Worm (Caenorhabditis elegans) whole organism, mixed stage, embryonic: Measurements from ENCODE around the gene C10C5.7.

Experiments
- M03D4.4 ChIP-seq: sonication (generic microtip); optimal IDR thresholded peaks from 2 replicates; lab custom pipeline; 2017; ENCODE audit warnings: mild to moderate bottlenecking, missing genetic modification characterization, missing compliant biosample characterization
- bed-3 ChIP-seq: fragments of 200-800 bp; sonication (Bioruptor generic); optimal IDR thresholded peaks from 3 replicates; lab custom pipeline; 2018; ENCODE audit warnings: mild to moderate bottlenecking, missing genetic modification characterization, moderate library complexity, missing compliant biosample characterization
- ceh-39 ChIP-seq: fragments of 150-350 bp; optimal IDR thresholded peaks from 2 replicates; lab custom pipeline; 2014; ENCODE audit warnings: missing biosample characterization, missing genetic modification characterization
- ceh-43 ChIP-seq: fragments of 200-800 bp; sonication (Bioruptor generic); optimal IDR thresholded peaks from 2 replicates; lab custom pipeline; 2018; ENCODE audit warnings: mild to moderate bottlenecking, missing genetic modification characterization, moderate library complexity, missing compliant biosample characterization
- ceh-83 ChIP-seq: fragments of 200-800 bp; sonication (Bioruptor generic); optimal IDR thresholded peaks from 2 replicates; lab custom pipeline; 2018; ENCODE audit warnings: mild to moderate bottlenecking, missing genetic modification characterization, missing compliant biosample characterization
- ces-1 ChIP-seq: fragments of 150-350 bp; optimal IDR thresholded peaks from 2 replicates; lab custom pipeline; 2014; ENCODE audit warnings: missing biosample characterization, missing genetic modification reagents, missing genetic modification characterization
- cnd-1 ChIP-seq: fragments of 200-800 bp; sonication (Bioruptor generic); optimal IDR thresholded peaks from 2 replicates; lab custom pipeline; 2018; ENCODE audit warnings: mild to moderate bottlenecking, missing genetic modification characterization, missing compliant biosample characterization
- drap-1 ChIP-seq: fragments of 200-800 bp; sonication (Bioruptor generic); optimal IDR thresholded peaks from 3 replicates; lab custom pipeline; 2018; ENCODE audit warnings: mild to moderate bottlenecking, missing genetic modification characterization, missing compliant biosample characterization
- elt-1 ChIP-seq: sonication (generic microtip); optimal IDR thresholded peaks from 2 replicates; lab custom pipeline; 2017; ENCODE audit warnings: missing genetic modification characterization, mild to moderate bottlenecking, missing compliant biosample characterization, antibody characterized with exemption, moderate library complexity, borderline replicate concordance; ENCODE audit not compliant: insufficient read depth
- elt-3 ChIP-seq: fragments of 150-350 bp; optimal IDR thresholded peaks from 2 replicates; lab custom pipeline; 2014; ENCODE audit warnings: missing biosample characterization, missing genetic modification characterization
- flh-1 ChIP-seq: fragments of 200-800 bp; sonication (Bioruptor generic); optimal IDR thresholded peaks from 2 replicates; lab custom pipeline; 2018; ENCODE audit warnings: mild to moderate bottlenecking, missing genetic modification characterization, moderate library complexity, missing compliant biosample characterization
- ham-2 ChIP-seq: fragments of 200-800 bp; sonication (Bioruptor generic); optimal IDR thresholded peaks from 2 replicates; lab custom pipeline; 2018; ENCODE audit warnings: mild to moderate bottlenecking, missing genetic modification characterization, missing compliant biosample characterization
- hlh-1 ChIP-seq: fragments of 150-350 bp; optimal IDR thresholded peaks from 2 replicates; lab custom pipeline; 2014; ENCODE audit warnings: missing biosample characterization, missing genetic modification reagents, missing genetic modification characterization
- lin-13 ChIP-seq: fragments of 150-350 bp; optimal IDR thresholded peaks from 2 replicates; lab custom pipeline; 2014; ENCODE audit warnings: missing biosample characterization, missing genetic modification characterization
- lin-32 ChIP-seq: fragments of 200-800 bp; sonication (Bioruptor generic); optimal IDR thresholded peaks from 2 replicates; lab custom pipeline; 2018; ENCODE audit warnings: mild to moderate bottlenecking, missing genetic modification characterization, missing compliant biosample characterization
- lsy-2 ChIP-seq: fragments of 150-350 bp; optimal IDR thresholded peaks from 2 replicates; lab custom pipeline; 2014; ENCODE audit warnings: missing biosample characterization, missing genetic modification characterization
- mab-5 ChIP-seq: fragments of 150-350 bp; optimal IDR thresholded peaks from 2 replicates; lab custom pipeline; 2014; ENCODE audit warnings: missing biosample characterization, missing genetic modification characterization
- mep-1 ChIP-seq: fragments of 150-350 bp; optimal IDR thresholded peaks from 2 replicates; lab custom pipeline; 2017; ENCODE audit warnings: missing biosample characterization, missing genetic modification reagents, missing genetic modification characterization, inconsistent platforms
- mls-2 ChIP-seq: sonication (generic microtip); optimal IDR thresholded peaks from 2 replicates; lab custom pipeline; 2016; ENCODE audit warnings: mild to moderate bottlenecking, missing genetic modification characterization, moderate library complexity, missing compliant biosample characterization
- nhr-12 ChIP-seq: fragments of 150-350 bp; optimal IDR thresholded peaks from 2 replicates; lab custom pipeline; 2014; ENCODE audit warnings: missing biosample characterization, missing genetic modification characterization
- nhr-237 ChIP-seq: fragments of 150-350 bp; optimal IDR thresholded peaks from 2 replicates; lab custom pipeline; 2014; ENCODE audit warnings: missing biosample characterization, missing genetic modification characterization
- nhr-28 ChIP-seq: fragments of 150-350 bp; optimal IDR thresholded peaks from 2 replicates; lab custom pipeline; 2014; ENCODE audit warnings: missing biosample characterization, missing genetic modification characterization
- nhr-76 ChIP-seq: sonication (generic microtip); optimal IDR thresholded peaks from 2 replicates; lab custom pipeline; 2017; ENCODE audit warnings: missing biosample characterization, missing genetic modification characterization
- sem-2 ChIP-seq: fragments of 200-800 bp; sonication (Bioruptor generic); optimal IDR thresholded peaks from 2 replicates; lab custom pipeline; 2018; ENCODE audit warnings: mild to moderate bottlenecking, missing genetic modification characterization, missing compliant biosample characterization
- snpc-4 ChIP-seq: fragments of 150-350 bp; optimal IDR thresholded peaks from 2 replicates; lab custom pipeline; 2014; ENCODE audit warnings: missing biosample characterization, missing genetic modification characterization
- unc-39 ChIP-seq: fragments of 150-350 bp; optimal IDR thresholded peaks from 2 replicates; lab custom pipeline; 2014; ENCODE audit warnings: missing biosample characterization, missing genetic modification characterization
- zip-8 ChIP-seq: fragments of 150-350 bp; optimal IDR thresholded peaks from 2 replicates; lab custom pipeline; 2014; ENCODE audit warnings: missing biosample characterization, missing genetic modification characterization
- ztf-11 ChIP-seq: fragments of 150-350 bp; optimal IDR thresholded peaks from 2 replicates; lab custom pipeline; 2014; ENCODE audit warnings: missing biosample characterization, missing genetic modification characterization

C10C5.7 gene

DNA sequence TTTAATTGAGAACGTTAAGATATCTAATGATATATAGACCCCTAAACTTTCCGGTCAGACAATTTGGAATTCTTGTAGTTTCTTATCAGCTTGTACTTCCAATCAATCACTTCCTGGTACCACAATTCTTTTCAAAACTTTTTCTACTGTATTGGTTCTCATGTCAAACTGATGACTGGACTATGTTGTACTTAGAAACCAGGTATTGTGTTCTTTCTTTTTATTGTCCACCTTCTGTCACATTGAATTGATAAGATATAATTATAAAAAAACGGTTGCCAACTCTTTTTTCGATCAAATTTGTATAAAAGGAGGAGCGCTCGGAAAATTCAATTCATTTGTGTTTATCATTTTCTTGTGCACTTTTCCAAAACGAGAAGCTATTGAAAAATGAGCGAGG is 6.7 kb upstream of the C10C5.7 start, which contains the start of gene C10C5.4:
Gene C10C5.4 (plus strand): TSS at position 281 of the 400 bp plus-strand sequence.
- TF ChIP-seq lin-32 (GFP tag; lab: Kevin White, UChicago) = no peak

DNA sequence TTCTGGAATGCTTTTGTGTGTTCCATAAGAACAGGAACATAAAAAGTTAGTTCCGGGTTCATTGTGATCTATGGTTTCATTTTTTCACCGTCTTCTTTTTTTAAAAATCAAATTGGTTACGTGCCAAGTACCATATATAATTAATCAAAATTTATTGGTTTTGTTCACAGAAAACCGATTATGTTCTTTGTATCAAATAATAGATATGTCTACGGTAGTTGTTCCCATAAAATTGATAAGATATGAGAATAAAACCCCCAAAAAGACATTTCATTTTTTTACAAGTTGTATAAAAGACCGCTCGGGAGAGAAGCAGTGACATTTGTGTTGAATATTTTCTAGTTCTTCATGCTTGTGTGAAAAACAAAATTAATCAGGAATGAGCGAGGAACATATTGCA is 3.8 kb upstream of the C10C5.7 start, which contains the start of gene C10C5.5:
Gene C10C5.5 (plus strand): TSS at position 301 of the 400 bp plus-strand sequence.
- TF ChIP-seq zip-8 (tag; lab: Kevin White, UChicago) = no peak
- no peak for TF ChIP-seq elt-3 (tag; lab: Kevin White, UChicago)
- no peak for TF ChIP-seq bed-3 (GFP tag; lab: Kevin White, UChicago)
- no peak for TF ChIP-seq mab-5 (tag; lab: Kevin White, UChicago)
- no peak for TF ChIP-seq M03D4.4
- TF ChIP-seq nhr-12 = no peak
- no peak for TF ChIP-seq flh-1 (GFP tag; lab: Kevin White, UChicago)
- TF ChIP-seq ceh-43 (GFP tag; lab: Kevin White, UChicago) = no peak
- no peak for TF ChIP-seq drap-1 (GFP tag; lab: Kevin White, UChicago)
- no peak for TF ChIP-seq ham-2

DNA sequence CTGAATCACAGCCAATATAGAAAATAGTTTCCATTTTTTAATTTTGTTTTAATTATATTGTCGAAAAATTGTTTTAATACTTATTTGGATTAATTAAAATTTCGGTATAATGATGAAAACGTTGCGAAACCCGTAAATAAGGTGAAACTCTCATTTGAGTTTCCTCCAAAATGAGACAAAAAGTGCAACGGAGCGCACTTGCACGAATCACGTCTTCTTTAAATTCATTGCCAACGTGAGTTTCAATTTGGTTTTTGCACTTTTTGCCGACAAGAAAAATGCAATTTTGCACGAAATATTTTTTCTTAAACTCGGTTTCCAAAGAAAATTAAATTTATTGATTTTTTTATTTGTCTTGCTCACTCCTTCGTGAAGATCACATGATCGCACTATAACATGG is 1.1 kb downstream of the C10C5.7 start, which contains the start of gene daf-15:
Gene daf-15 (plus strand): TSS at position 171 of the 400 bp plus-strand sequence.
- TF ChIP-seq zip-8 (tag; lab: Kevin White, UChicago) (no peak), lsy-2 (peak; percentile 14), mep-1 (peak; percentile 0)

DNA sequence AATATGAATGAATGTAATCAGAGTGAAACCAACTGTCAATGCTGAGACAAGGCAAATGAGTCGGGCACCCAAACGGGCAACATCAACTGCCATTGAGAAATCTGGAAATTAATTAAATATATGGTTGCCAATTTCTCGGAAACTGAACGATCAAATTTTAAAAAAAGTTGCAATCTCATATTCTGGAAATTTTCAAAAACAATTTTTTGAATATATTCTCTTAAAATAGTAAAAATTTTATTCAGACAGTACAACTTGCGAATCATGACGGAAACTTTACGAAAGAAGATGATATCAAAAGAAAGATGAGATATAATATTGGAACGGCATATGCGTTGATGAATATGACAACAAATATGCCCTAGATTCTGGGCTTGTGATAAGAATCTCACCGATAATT is 11.2 kb downstream of the C10C5.7 start, which contains the start of gene col-121:
Gene col-121 (minus strand): TSS at position 101 of the 400 bp plus-strand sequence.
- no peak for TF ChIP-seq ceh-43 (GFP tag; lab: Kevin White, UChicago)
- peak; percentile 37 for TF ChIP-seq elt-3 (tag; lab: Kevin White, UChicago)
- peak; percentile 87 for TF ChIP-seq elt-1 (tag; lab: Kevin White, UChicago)

DNA sequence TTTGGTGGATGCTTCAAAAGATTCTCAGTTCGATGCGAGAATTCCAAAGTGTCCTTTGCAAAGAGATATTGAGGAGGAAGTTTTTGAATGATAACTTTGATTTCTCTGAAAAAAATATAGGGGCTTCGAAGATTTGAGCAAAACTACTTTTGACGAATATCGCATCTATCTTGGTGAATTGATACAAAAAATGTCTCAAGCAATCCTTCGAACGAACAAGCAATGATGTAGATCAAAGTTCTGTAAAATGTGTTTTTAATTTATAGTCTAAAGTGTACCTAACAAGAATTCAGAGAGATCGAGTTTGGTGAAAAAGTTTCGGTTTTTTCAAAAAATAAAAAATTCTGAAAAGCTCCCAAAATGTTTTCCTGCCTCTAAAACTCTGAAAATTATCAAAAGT is 12.4 kb downstream of the C10C5.7 start, which contains the start of gene F56D5.3:
Gene F56D5.3 (plus strand): TSS at position 301 of the 400 bp plus-strand sequence.
- TF ChIP-seq nhr-28 (tag; lab: Kevin White, UChicago) = no peak
- TF ChIP-seq nhr-12 = no peak
- no peak for TF ChIP-seq drap-1 (GFP tag; lab: Kevin White, UChicago)
- no peak for TF ChIP-seq ceh-39 (tag; lab: Kevin White, UChicago)
- no peak for TF ChIP-seq bed-3 (GFP tag; lab: Kevin White, UChicago)
- TF ChIP-seq lsy-2 = no peak
- TF ChIP-seq sem-2 = no peak
- TF ChIP-seq snpc-4 = no peak
- TF ChIP-seq ces-1 (GFP tag; lab: Kevin White, UChicago) = no peak
- TF ChIP-seq elt-3 (tag; lab: Kevin White, UChicago) = no peak
- TF ChIP-seq lin-32 (GFP tag; lab: Kevin White, UChicago) = no peak
- no peak for TF ChIP-seq hlh-1 (tag; lab: Kevin White, UChicago)
- TF ChIP-seq mab-5 (tag; lab: Kevin White, UChicago) = no peak
- no peak for TF ChIP-seq cnd-1 (tag; lab: Kevin White, UChicago)

DNA sequence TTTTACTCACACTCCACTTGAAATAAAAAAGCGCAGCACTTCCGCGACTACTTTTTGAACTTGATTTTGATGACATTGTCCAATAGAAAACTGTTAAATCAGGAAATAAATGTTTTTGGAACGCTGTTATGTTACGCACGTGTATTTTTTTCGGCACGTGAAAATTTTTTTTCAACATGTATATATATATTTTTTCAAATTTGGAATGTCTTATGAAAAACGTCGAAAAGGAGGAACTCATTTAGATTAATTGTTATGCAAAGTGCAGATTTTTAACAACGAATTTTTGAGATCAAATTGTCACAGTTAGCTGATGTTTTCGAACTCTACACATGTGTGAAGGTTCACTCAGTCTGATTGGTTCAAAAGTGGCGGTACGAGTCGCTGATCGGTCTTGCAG is 13.6 kb downstream of the C10C5.7 start, which contains the start of gene F56D5.2:
Gene F56D5.2 (minus strand): TSS at position 101 of the 400 bp plus-strand sequence.
- no peak for TF ChIP-seq lin-13 (tag; lab: Kevin White, UChicago)
- no peak for TF ChIP-seq lsy-2
- no peak for TF ChIP-seq cnd-1 (tag; lab: Kevin White, UChicago)
- TF ChIP-seq sem-2 = no peak
- no peak for TF ChIP-seq lin-32 (GFP tag; lab: Kevin White, UChicago)
- TF ChIP-seq nhr-28 (tag; lab: Kevin White, UChicago) = no peak
- TF ChIP-seq nhr-76 (tag; lab: Kevin White, UChicago) = no peak
- no peak for TF ChIP-seq ztf-11 (tag; lab: Kevin White, UChicago)
- no peak for TF ChIP-seq ceh-43 (GFP tag; lab: Kevin White, UChicago)
- TF ChIP-seq elt-3 (tag; lab: Kevin White, UChicago) = no peak
- TF ChIP-seq nhr-237 (tag; lab: Kevin White, UChicago) = no peak
- no peak for TF ChIP-seq unc-39 (tag; lab: Kevin White, UChicago)
- no peak for TF ChIP-seq mls-2 (tag; lab: Kevin White, UChicago)
- no peak for TF ChIP-seq ces-1 (GFP tag; lab: Kevin White, UChicago)
- TF ChIP-seq ceh-39 (tag; lab: Kevin White, UChicago) = no peak
- no peak for TF ChIP-seq ceh-83
